Worm (Caenorhabditis elegans): ENCODE data around the gene F42G2.2.

DNA sequence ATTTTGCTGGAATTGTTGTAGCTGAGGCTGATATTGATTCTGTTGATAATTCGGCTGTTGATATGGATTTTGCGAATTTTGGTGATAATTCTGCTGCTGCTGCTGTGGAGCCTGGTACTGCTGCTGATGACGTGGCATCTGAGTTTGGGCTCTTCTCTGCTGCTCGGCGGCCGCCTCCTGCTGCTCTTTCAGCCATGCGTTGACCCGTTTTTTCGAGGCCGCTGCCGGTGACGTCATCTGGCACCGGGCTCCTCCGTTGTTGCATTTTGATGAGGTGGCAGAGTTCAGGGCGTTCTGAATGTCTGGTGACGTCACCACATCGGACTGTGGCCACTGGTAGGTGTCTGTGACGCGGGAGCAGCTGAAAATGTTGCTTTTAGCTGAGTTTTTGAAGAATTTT lies 35.0 kb downstream of the F42G2.2 start:
- no peak for TF ChIP-seq aly-1 (tag; optimal IDR thresholded peaks at IDR 0.05)
- TF ChIP-seq ama-1 (optimal IDR thresholded peaks at IDR 0.05), result no peak
- TF ChIP-seq ceh-36 (tag; optimal IDR thresholded peaks at IDR 0.05), result no peak
- no peak for TF ChIP-seq B0310.2 (tag; optimal IDR thresholded peaks at IDR 0.05)
- no peak for TF ChIP-seq pes-1 (GFP tag; IDR thresholded peaks at IDR 0.05)
- no peak for TF ChIP-seq ets-7 (tag; optimal IDR thresholded peaks at IDR 0.05)
- TF ChIP-seq flt-1 (GFP tag; IDR thresholded peaks at IDR 0.05), result no peak
- no peak for TF ChIP-seq tbx-37 (GFP tag; conservative IDR thresholded peaks at IDR 0.05)
- TF ChIP-seq hmg-4 (GFP tag; optimal IDR thresholded peaks at IDR 0.05), result no peak
- TF ChIP-seq tbx-11 (GFP tag; IDR thresholded peaks at IDR 0.05), result no peak
